Fruit fly (Drosophila melanogaster) whole organism, embryonic: ENCODE data around the gene CG43850.
A peak's percentile ranks its signal among the peaks of the same experiment; 100 is the strongest.

Experiments
- Atf-2 ChIP-seq: fragments of 200-800 bp; sonication (Bioruptor generic); optimal IDR thresholded peaks from 2 replicates; lab custom pipeline; 2016; ENCODE audit warnings: missing biosample characterization, missing genetic modification characterization
- B-H1 ChIP-seq: fragments of 200-800 bp; sonication (Bioruptor generic); IDR thresholded peaks from 3 replicates; pipeline ENCODE4 v1.3.6; 2022; ENCODE audit warnings: missing biosample characterization, missing genetic modification characterization
- CG10147 ChIP-seq: fragments of 200-800 bp; sonication (Bioruptor generic); optimal IDR thresholded peaks from 2 replicates; lab custom pipeline; 2019; ENCODE audit warnings: missing biosample characterization, mild to moderate bottlenecking, missing genetic modification characterization, moderate library complexity
- CG10209 ChIP-seq: fragments of 200-800 bp; sonication (Bioruptor generic); optimal IDR thresholded peaks from 3 replicates; lab custom pipeline; 2017; ENCODE audit warnings: missing biosample characterization, mild to moderate bottlenecking, missing genetic modification characterization, missing genetic modification reagents
- CG1024 ChIP-seq: fragments of 200-800 bp; sonication (Bioruptor generic); IDR thresholded peaks from 2 replicates; pipeline ENCODE4 v1.3.6; 2022; ENCODE audit warnings: missing biosample characterization, missing genetic modification characterization
- CG10959 ChIP-seq: fragments of 200-800 bp; sonication (Bioruptor generic); IDR thresholded peaks from 2 replicates; pipeline ENCODE4 v1.3.6; 2022; ENCODE audit warnings: missing biosample characterization, missing genetic modification characterization
- CG15011 ChIP-seq: fragments of 200-800 bp; sonication (Bioruptor generic); optimal IDR thresholded peaks from 3 replicates; lab custom pipeline; 2018; ENCODE audit warnings: missing biosample characterization, mild to moderate bottlenecking, missing genetic modification characterization
- CG1529 ChIP-seq: fragments of 200-800 bp; sonication (Bioruptor generic); optimal IDR thresholded peaks from 3 replicates; lab custom pipeline; 2018; ENCODE audit warnings: missing biosample characterization, missing genetic modification characterization
- CG1603 ChIP-seq: fragments of 200-800 bp; sonication (Bioruptor generic); optimal IDR thresholded peaks from 2 replicates; lab custom pipeline; 2019; ENCODE audit warnings: missing biosample characterization, mild to moderate bottlenecking, missing genetic modification characterization, moderate library complexity
- CG31441 ChIP-seq: fragments of 200-800 bp; sonication (Bioruptor generic); IDR thresholded peaks from 2 replicates; pipeline ENCODE4 v1.3.6; 2022; ENCODE audit warnings: missing biosample characterization, missing genetic modification characterization
- CG42726 ChIP-seq: fragments of 200-800 bp; sonication (Bioruptor generic); IDR thresholded peaks from 2 replicates; pipeline ENCODE4 v1.3.6; 2022; ENCODE audit warnings: missing biosample characterization, missing genetic modification characterization; ENCODE audit not compliant: partially characterized antibody
- CG4707 ChIP-seq: fragments of 200-800 bp; sonication (Bioruptor generic); optimal IDR thresholded peaks from 2 replicates; lab custom pipeline; 2018; ENCODE audit warnings: missing biosample characterization, mild to moderate bottlenecking, missing genetic modification characterization, moderate library complexity
- CG5245 ChIP-seq: fragments of 200-800 bp; sonication (Bioruptor generic); optimal IDR thresholded peaks from 3 replicates; lab custom pipeline; 2016; ENCODE audit warnings: missing biosample characterization, missing genetic modification characterization
- CG6254 ChIP-seq: fragments of 200-800 bp; sonication (Bioruptor generic); optimal IDR thresholded peaks from 3 replicates; lab custom pipeline; 2017; ENCODE audit warnings: mild to moderate bottlenecking, missing biosample characterization, missing genetic modification reagents, missing genetic modification characterization
- CG7271 ChIP-seq: fragments of 200-800 bp; sonication (Bioruptor generic); optimal IDR thresholded peaks from 2 replicates; lab custom pipeline; 2018; ENCODE audit warnings: missing biosample characterization, mild to moderate bottlenecking, missing genetic modification characterization, moderate library complexity
- CG7372 ChIP-seq: fragments of 200-800 bp; sonication (Bioruptor generic); IDR thresholded peaks from 2 replicates; pipeline ENCODE4 v1.3.6; 2022; ENCODE audit warnings: missing biosample characterization, missing genetic modification characterization
- CG9932 ChIP-seq: fragments of 200-800 bp; sonication (Bioruptor generic); IDR thresholded peaks from 2 replicates; pipeline ENCODE4 v1.3.6; 2022; ENCODE audit warnings: missing biosample characterization, missing genetic modification characterization
- CkIIα-i1 ChIP-seq: fragments of 200-800 bp; sonication (Bioruptor generic); IDR thresholded peaks from 2 replicates; pipeline ENCODE4 v1.3.6; 2022; ENCODE audit warnings: missing biosample characterization, missing genetic modification characterization
- Dip2 ChIP-seq: fragments of 200-800 bp; sonication (Bioruptor generic); IDR thresholded peaks from 2 replicates; pipeline ENCODE4 v1.3.6; 2022; ENCODE audit warnings: missing biosample characterization, missing genetic modification characterization
- Dp ChIP-seq: fragments of 200-800 bp; sonication (Bioruptor generic); optimal IDR thresholded peaks from 2 replicates; lab custom pipeline; 2018; ENCODE audit warnings: missing biosample characterization, mild to moderate bottlenecking, missing genetic modification characterization, moderate library complexity
- Ets65A ChIP-seq: fragments of 200-800 bp; sonication (Bioruptor generic); peaks from one replicate; lab custom pipeline; 2016; ENCODE audit warnings: missing biosample characterization, missing genetic modification characterization
- Ets97D ChIP-seq: fragments of 200-800 bp; sonication (Bioruptor generic); optimal IDR thresholded peaks from 3 replicates; lab custom pipeline; 2016; ENCODE audit warnings: missing biosample characterization, missing genetic modification characterization
- Gug ChIP-seq: fragments of 200-800 bp; sonication (Bioruptor generic); IDR thresholded peaks from 4 replicates; pipeline ENCODE4 v1.3.6; 2022; ENCODE audit warnings: missing biosample characterization, missing genetic modification characterization
- Meics ChIP-seq: fragments of 200-800 bp; sonication (Bioruptor generic); optimal IDR thresholded peaks from 2 replicates; lab custom pipeline; 2017; ENCODE audit warnings: missing biosample characterization, mild to moderate bottlenecking, missing genetic modification characterization
- Mrtf ChIP-seq: fragments of 200-800 bp; sonication (Bioruptor generic); IDR thresholded peaks from 3 replicates; pipeline ENCODE4 v1.3.6; 2022; ENCODE audit warnings: missing biosample characterization, missing genetic modification characterization
- Tbp ChIP-seq: fragments of >200 bp; optimal IDR thresholded peaks from 2 replicates; lab custom pipeline; 2018; ENCODE audit warnings: missing biosample characterization, missing genetic modification characterization
- amos ChIP-seq: fragments of 200-800 bp; sonication (Bioruptor generic); IDR thresholded peaks from 2 replicates; pipeline ENCODE4 v1.3.6; 2022; ENCODE audit warnings: missing biosample characterization, missing genetic modification characterization; ENCODE audit not compliant: partially characterized antibody
- ap ChIP-seq: fragments of 200-800 bp; sonication (Bioruptor generic); IDR thresholded peaks from 2 replicates; pipeline ENCODE4 v1.3.6; 2022; ENCODE audit warnings: missing biosample characterization, missing genetic modification characterization
- bcd ChIP-seq: fragments of 200-800 bp; sonication (Bioruptor generic); optimal IDR thresholded peaks from 2 replicates; lab custom pipeline; 2017; ENCODE audit warnings: missing biosample characterization, mild to moderate bottlenecking, missing genetic modification characterization
- btn ChIP-seq: fragments of 200-800 bp; sonication (Bioruptor generic); optimal IDR thresholded peaks from 2 replicates; lab custom pipeline; 2016; ENCODE audit warnings: missing biosample characterization, missing genetic modification characterization
- corto ChIP-seq: fragments of 200-800 bp; sonication (Bioruptor generic); optimal IDR thresholded peaks from 2 replicates; lab custom pipeline; 2016; ENCODE audit warnings: missing biosample characterization, mild to moderate bottlenecking, missing genetic modification characterization, moderate library complexity
- esg ChIP-seq: fragments of 200-800 bp; sonication (Bioruptor generic); conservative IDR thresholded peaks from 2 replicates; pipeline ENCODE4 v1.3.6; 2022; ENCODE audit warnings: missing biosample characterization, missing genetic modification characterization
- ham ChIP-seq: fragments of 200-800 bp; sonication (Bioruptor generic); IDR thresholded peaks from 2 replicates; pipeline ENCODE4 v1.3.6; 2022; ENCODE audit warnings: missing biosample characterization, missing genetic modification characterization
- hb ChIP-seq: fragments of 200-800 bp; sonication (Bioruptor generic); IDR thresholded peaks from 3 replicates; pipeline ENCODE4 v1.3.6; 2022; ENCODE audit warnings: missing biosample characterization, missing genetic modification characterization; ENCODE audit not compliant: partially characterized antibody
- lmd ChIP-seq: fragments of 200-800 bp; sonication (Bioruptor generic); IDR thresholded peaks from 2 replicates; pipeline ENCODE4 v1.3.6; 2022; ENCODE audit warnings: missing biosample characterization, missing genetic modification characterization
- maf-S ChIP-seq: fragments of 200-800 bp; sonication (Bioruptor generic); optimal IDR thresholded peaks from 2 replicates; lab custom pipeline; 2016; ENCODE audit warnings: missing biosample characterization, missing genetic modification characterization
- psq ChIP-seq: fragments of 200-800 bp; sonication (Bioruptor generic); optimal IDR thresholded peaks from 2 replicates; lab custom pipeline; 2017; ENCODE audit warnings: missing biosample characterization, missing genetic modification characterization
- ranshi ChIP-seq: fragments of 200-800 bp; sonication (Bioruptor generic); IDR thresholded peaks from 2 replicates; pipeline ENCODE4 v1.3.6; 2022; ENCODE audit warnings: missing biosample characterization, missing genetic modification characterization
- row ChIP-seq: fragments of 200-800 bp; sonication (Bioruptor generic); IDR thresholded peaks from 3 replicates; pipeline ENCODE4 v1.3.6; 2022; ENCODE audit warnings: missing biosample characterization, missing genetic modification characterization
- sima ChIP-seq: fragments of 200-800 bp; sonication (Bioruptor generic); optimal IDR thresholded peaks from 2 replicates; lab custom pipeline; 2016; ENCODE audit warnings: missing biosample characterization, missing genetic modification characterization
- sisA ChIP-seq: fragments of 200-800 bp; sonication (Bioruptor generic); IDR thresholded peaks from 2 replicates; pipeline ENCODE4 v1.3.6; 2022; ENCODE audit warnings: missing biosample characterization, missing genetic modification characterization
- so ChIP-seq: fragments of 200-800 bp; sonication (Bioruptor generic); IDR thresholded peaks from 3 replicates; pipeline ENCODE4 v1.3.6; 2022; ENCODE audit warnings: missing biosample characterization, missing genetic modification characterization
- tup ChIP-seq: fragments of 200-800 bp; sonication (Bioruptor generic); optimal IDR thresholded peaks from 2 replicates; lab custom pipeline; 2016; ENCODE audit warnings: missing biosample characterization, mild to moderate bottlenecking, missing genetic modification characterization, moderate library complexity
- wek ChIP-seq: fragments of 200-800 bp; sonication (Bioruptor generic); optimal IDR thresholded peaks from 3 replicates; lab custom pipeline; 2018; ENCODE audit warnings: missing biosample characterization, mild to moderate bottlenecking, missing genetic modification characterization, moderate library complexity
- zen ChIP-seq: fragments of 200-800 bp; sonication (Bioruptor generic); optimal IDR thresholded peaks from 3 replicates; lab custom pipeline; 2018; ENCODE audit warnings: missing biosample characterization, mild to moderate bottlenecking, missing genetic modification characterization, moderate library complexity
- zfh1 ChIP-seq: fragments of 200-800 bp; sonication (Bioruptor generic); IDR thresholded peaks from 3 replicates; pipeline ENCODE4 v1.3.6; 2022; ENCODE audit warnings: missing biosample characterization, missing genetic modification characterization
- zfh2 ChIP-seq: fragments of 200-800 bp; sonication (Bioruptor generic); optimal IDR thresholded peaks from 2 replicates; lab custom pipeline; 2016; ENCODE audit warnings: missing biosample characterization, missing genetic modification characterization

CG43850 gene

dm6 chr2L:13373435-13374242 lies 41.6 kb upstream of the CG43850 start, which contains the start of the genes Bdp1 and CG6565 (continued):
- TF ChIP-seq B-H1 (GFP tag; lab: Robert Waterston, UW) (peak; percentile 94), CG10147 (peak; percentile 93), corto (GFP tag; lab: Kevin White, UChicago) (peak; percentile 83), psq (GFP tag; lab: Kevin White, UChicago) (peak; percentile 93), row (GFP tag; lab: Robert Waterston, UW) (peak; percentile 98), Ets65A (GFP tag; lab: Kevin White, UChicago) (peak; percentile 100), CG10209 (GFP tag; lab: Kevin White, UChicago) (peak; percentile 98), zen (peak; percentile 96), CG1529 (GFP tag; lab: Kevin White, UChicago) (peak; percentile 95), CG42726 (GFP tag; lab: Robert Waterston, UW) (no peak), CG9932 (peak; percentile 98), Dp (GFP tag; lab: Kevin White, UChicago) (peak; percentile 25), sima (GFP tag; lab: Kevin White, UChicago) (peak; percentile 91), ranshi (GFP tag; lab: Robert Waterston, UW) (peak; percentile 95), zfh1 (peak; percentile 94), Gug (GFP tag; lab: Robert Waterston, UW) (peak; percentile 98), ham (GFP tag; lab: Robert Waterston, UW) (peak; percentile 81), CG7372 (GFP tag; lab: Robert Waterston, UW) (peak; percentile 96), CG1024 (GFP tag; lab: Robert Waterston, UW) (peak; percentile 76), tup (peak; percentile 94), lmd (GFP tag; lab: Robert Waterston, UW) (peak; percentile 98), esg (peak; percentile 97), so (GFP tag; lab: Robert Waterston, UW) (peak; percentile 94), CG4707 (peak; percentile 46), CG10959 (GFP tag; lab: Robert Waterston, UW) (peak; percentile 90), CG1603 (tag; lab: Kevin White, UChicago) (peak; percentile 67), CG15011 (GFP tag; lab: Kevin White, UChicago) (peak; percentile 94), Mrtf (GFP tag; lab: Robert Waterston, UW) (peak; percentile 92), CG5245 (GFP tag; lab: Kevin White, UChicago) (peak; percentile 97), CkIIα-i1 (GFP tag; lab: Robert Waterston, UW) (peak; percentile 67; the same call in 1 of the 2 replicates), Meics (GFP tag; lab: Kevin White, UChicago) (peak; percentile 96), wek (GFP tag; lab: Kevin White, UChicago) (peak; percentile 68), zfh2 (peak; percentile 99), btn (GFP tag; lab: Kevin White, UChicago) (peak; percentile 96), Dip2 (peak; percentile 73), maf-S (peak; percentile 98), sisA (peak; percentile 97), CG7271 (peak; percentile 75), hb (GFP tag; lab: Robert Waterston, UW) (no peak), bcd (GFP tag; lab: Kevin White, UChicago) (peak; percentile 98), ap (peak; percentile 87), Ets97D (GFP tag; lab: Kevin White, UChicago) (peak; percentile 95), CG31441 (GFP tag; lab: Robert Waterston, UW) (peak; percentile 98), Atf-2 (GFP tag; lab: Kevin White, UChicago) (peak; percentile 99), amos (GFP tag; lab: Robert Waterston, UW) (0 out of 2 replicates have a peak, but pooled peaks have one; percentile 10), CG6254 (GFP tag; lab: Kevin White, UChicago) (peak; percentile 91), Tbp (GFP tag; lab: Kevin White, UChicago) (no peak)
